Fruit fly (Drosophila melanogaster): ENCODE results near the gene Ufsp2.

dm6 chr3L:15533402-15534129 lies 42.8 kb upstream of the Ufsp2 start:
- TF ChIP-seq CTCF (optimal IDR thresholded peaks at IDR 0.05), result no peak
- no peak for TF ChIP-seq CG8478 (optimal IDR thresholded peaks at IDR 0.05)

All from S2 (cell line).